Worm (Caenorhabditis elegans): ENCODE results near the gene unc-44.

DNA sequence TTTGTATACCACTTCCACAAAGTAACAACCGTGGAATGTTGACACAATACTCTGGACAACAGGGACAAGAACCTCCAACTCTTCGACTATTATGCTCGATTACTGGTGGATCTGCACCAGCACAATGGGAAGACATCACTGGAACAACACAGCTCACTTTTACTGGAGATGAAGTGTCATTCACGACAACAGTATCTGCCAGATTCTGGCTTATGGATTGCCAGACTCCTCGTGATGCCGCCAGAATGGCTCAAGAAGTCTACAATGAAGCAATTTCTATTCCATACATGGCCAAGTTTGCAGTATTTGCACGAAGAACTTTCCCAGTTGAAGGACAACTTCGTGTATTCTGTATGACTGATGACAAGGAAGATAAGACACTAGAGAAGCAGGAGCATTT, 7.8 kb downstream of the unc-44 start:
- TF ChIP-seq unc-39 (tag; optimal IDR thresholded peaks at IDR 0.05), result no peak
- no peak for TF ChIP-seq mdl-1 (tag; optimal IDR thresholded peaks at IDR 0.05)
- no peak for TF ChIP-seq unc-62 (GFP tag; optimal IDR thresholded peaks at IDR 0.05)
- TF ChIP-seq ztf-4 (tag; optimal IDR thresholded peaks at IDR 0.05), result no peak
- no peak for TF ChIP-seq pha-4 (tag; optimal IDR thresholded peaks at IDR 0.05)
- no peak for TF ChIP-seq elt-1 (tag; optimal IDR thresholded peaks at IDR 0.05)
- no peak for TF ChIP-seq snpc-4 (tag; optimal IDR thresholded peaks at IDR 0.05)
- no peak for TF ChIP-seq nhr-12 (tag; optimal IDR thresholded peaks at IDR 0.05)
- no peak for TF ChIP-seq nhr-237 (tag; optimal IDR thresholded peaks at IDR 0.05)
- TF ChIP-seq nhr-11 (tag; optimal IDR thresholded peaks at IDR 0.05), result no peak
- TF ChIP-seq ama-1 (optimal IDR thresholded peaks at IDR 0.05), result no peak
- no peak for TF ChIP-seq ceh-16 (tag; optimal IDR thresholded peaks at IDR 0.05)

Data from whole organism, L3 larva.